Worm (Caenorhabditis elegans) whole organism, midembryonic: ENCODE results near the gene F58B4.2.

Source experiments
- T22C8.4 ChIP-seq: fragments of 200-800 bp; sonication (Bioruptor generic); IDR thresholded peaks from 2 replicates; pipeline ENCODE4 v1.3.6; 2022; ENCODE audit warnings: missing genetic modification characterization, missing compliant biosample characterization
- cog-1 ChIP-seq: sonication (generic microtip); optimal IDR thresholded peaks from 2 replicates; lab custom pipeline; 2016; ENCODE audit warnings: missing genetic modification characterization, missing compliant biosample characterization
- flt-1 ChIP-seq: fragments of 200-800 bp; sonication (Bioruptor generic); IDR thresholded peaks from 2 replicates; pipeline ENCODE4 v1.3.6; 2022; ENCODE audit warnings: missing genetic modification characterization, missing compliant biosample characterization
- klf-2 ChIP-seq: fragments of 200-800 bp; sonication (Bioruptor generic); conservative IDR thresholded peaks from 2 replicates; pipeline ENCODE4 v1.3.6; 2022; ENCODE audit warnings: missing genetic modification reagents, missing genetic modification characterization, missing compliant biosample characterization
- med-1 ChIP-seq: sonication (generic microtip); optimal IDR thresholded peaks from 2 replicates; lab custom pipeline; 2017; ENCODE audit warnings: missing genetic modification characterization, mild to moderate bottlenecking, missing compliant biosample characterization, antibody characterized with exemption, missing genetic modification reagents; ENCODE audit not compliant: insufficient read depth
- ref-1 ChIP-seq: fragments of 200-800 bp; sonication (Bioruptor generic); conservative IDR thresholded peaks from 2 replicates; pipeline ENCODE4 v1.3.6; 2022; ENCODE audit warnings: missing genetic modification reagents, missing genetic modification characterization, missing compliant biosample characterization
- tab-1 ChIP-seq: fragments of 200-800 bp; sonication (Bioruptor generic); IDR thresholded peaks from 2 replicates; pipeline ENCODE4 v1.3.6; 2022; ENCODE audit warnings: missing genetic modification characterization, missing compliant biosample characterization
- ztf-23 ChIP-seq: fragments of 200-800 bp; sonication (Bioruptor generic); IDR thresholded peaks from 2 replicates; pipeline ENCODE4 v1.3.6; 2022; ENCODE audit warnings: missing genetic modification reagents, missing genetic modification characterization, missing compliant biosample characterization
- ztf-29 ChIP-seq: fragments of 200-800 bp; sonication (Bioruptor generic); IDR thresholded peaks from 2 replicates; pipeline ENCODE4 v1.3.6; 2022; ENCODE audit warnings: missing genetic modification reagents, missing genetic modification characterization, missing compliant biosample characterization

Gene F58B4.2

DNA sequence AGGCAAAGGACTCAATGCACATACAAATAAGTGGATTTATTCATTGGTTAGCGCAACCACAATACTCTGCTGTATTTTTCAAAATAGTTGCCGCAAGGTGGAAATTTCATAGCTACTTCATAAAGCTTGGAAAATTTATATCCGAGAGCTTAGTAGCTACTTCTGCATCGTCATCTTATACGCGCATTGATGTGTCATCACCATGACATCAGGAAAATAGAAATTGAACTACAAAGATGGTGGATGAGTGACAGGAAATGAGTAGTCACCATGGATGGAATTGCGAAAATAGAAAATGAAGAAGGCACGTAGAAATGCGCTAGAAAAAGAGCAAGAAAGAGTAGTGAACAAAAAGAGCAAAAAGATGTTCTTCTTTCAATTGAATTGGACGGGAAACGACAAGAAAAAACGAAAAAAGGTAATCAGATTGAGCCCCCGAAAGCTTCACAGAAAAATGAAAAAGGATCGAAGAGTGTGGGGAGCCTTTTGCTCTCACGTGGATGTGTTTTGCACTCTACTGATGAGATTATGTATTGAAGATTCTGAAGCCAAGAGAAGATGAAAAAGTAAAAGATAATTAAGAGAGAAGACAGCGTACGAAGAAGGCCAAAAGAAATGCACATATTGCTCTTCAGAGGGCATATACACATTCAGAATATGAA, 43.2 kb downstream of the F58B4.2 start:
- TF ChIP-seq T22C8.4 (GFP tag; lab: Robert Waterston, UW) = no peak
- no peak for TF ChIP-seq cog-1 (tag; lab: Kevin White, UChicago)
- TF ChIP-seq klf-2 (GFP tag; lab: Robert Waterston, UW) = no peak
- TF ChIP-seq tab-1 (GFP tag; lab: Robert Waterston, UW) = no peak
- TF ChIP-seq med-1 (GFP tag; lab: Kevin White, UChicago) = no peak
- TF ChIP-seq ref-1 (GFP tag; lab: Robert Waterston, UW) = no peak
- TF ChIP-seq flt-1 (GFP tag; lab: Robert Waterston, UW) = no peak
- no peak for TF ChIP-seq ztf-23 (GFP tag; lab: Robert Waterston, UW)
- no peak for TF ChIP-seq ztf-29 (GFP tag; lab: Robert Waterston, UW)

- TF ChIP-seq T22C8.4 (GFP tag; lab: Robert Waterston, UW) = no peak
- TF ChIP-seq klf-2 (GFP tag; lab: Robert Waterston, UW) = no peak
- no peak for TF ChIP-seq ref-1 (GFP tag; lab: Robert Waterston, UW)
- no peak for TF ChIP-seq cog-1 (tag; lab: Kevin White, UChicago)
- TF ChIP-seq tab-1 (GFP tag; lab: Robert Waterston, UW) = no peak
Measured at ce11 chrV:10873190-10873589, 45.1 kb downstream of the F58B4.2 start.

ce11 chrV:10871457-10871861, 46.8 kb downstream of the F58B4.2 start:
- TF ChIP-seq flt-1 (GFP tag; lab: Robert Waterston, UW) = no peak
- TF ChIP-seq med-1 (GFP tag; lab: Kevin White, UChicago) = no peak
- no peak for TF ChIP-seq ztf-29 (GFP tag; lab: Robert Waterston, UW)
- TF ChIP-seq cog-1 (tag; lab: Kevin White, UChicago) = no peak
- no peak for TF ChIP-seq ref-1 (GFP tag; lab: Robert Waterston, UW)
- TF ChIP-seq tab-1 (GFP tag; lab: Robert Waterston, UW) = no peak
- no peak for TF ChIP-seq klf-2 (GFP tag; lab: Robert Waterston, UW)
- no peak for TF ChIP-seq T22C8.4 (GFP tag; lab: Robert Waterston, UW)
- no peak for TF ChIP-seq ztf-23 (GFP tag; lab: Robert Waterston, UW)

DNA sequence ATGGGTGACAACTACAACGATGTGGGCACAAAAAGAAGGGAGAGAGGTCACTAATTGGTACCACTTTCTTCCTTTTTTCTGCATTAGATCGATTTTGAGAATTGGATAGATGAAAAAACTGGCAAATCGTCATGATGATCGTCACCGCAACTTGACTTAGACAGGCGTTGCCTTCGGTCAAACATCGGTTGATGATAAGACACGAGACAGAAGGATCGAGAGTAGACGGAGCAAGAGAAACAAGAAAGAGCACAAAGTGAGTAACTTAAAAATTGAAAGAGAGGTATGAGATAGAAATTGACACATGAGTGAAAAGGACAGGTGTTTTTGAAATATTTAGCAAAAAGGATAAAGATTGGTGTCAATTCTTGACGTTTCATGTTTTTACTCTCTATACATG, 48.2 kb downstream of the F58B4.2 start:
- TF ChIP-seq cog-1 (tag; lab: Kevin White, UChicago) (no peak), tab-1 (GFP tag; lab: Robert Waterston, UW) (no peak), ztf-23 (GFP tag; lab: Robert Waterston, UW) (no peak)
